Fruit fly (Drosophila melanogaster): ENCODE data around the gene spen.

The spen gene

DNA sequence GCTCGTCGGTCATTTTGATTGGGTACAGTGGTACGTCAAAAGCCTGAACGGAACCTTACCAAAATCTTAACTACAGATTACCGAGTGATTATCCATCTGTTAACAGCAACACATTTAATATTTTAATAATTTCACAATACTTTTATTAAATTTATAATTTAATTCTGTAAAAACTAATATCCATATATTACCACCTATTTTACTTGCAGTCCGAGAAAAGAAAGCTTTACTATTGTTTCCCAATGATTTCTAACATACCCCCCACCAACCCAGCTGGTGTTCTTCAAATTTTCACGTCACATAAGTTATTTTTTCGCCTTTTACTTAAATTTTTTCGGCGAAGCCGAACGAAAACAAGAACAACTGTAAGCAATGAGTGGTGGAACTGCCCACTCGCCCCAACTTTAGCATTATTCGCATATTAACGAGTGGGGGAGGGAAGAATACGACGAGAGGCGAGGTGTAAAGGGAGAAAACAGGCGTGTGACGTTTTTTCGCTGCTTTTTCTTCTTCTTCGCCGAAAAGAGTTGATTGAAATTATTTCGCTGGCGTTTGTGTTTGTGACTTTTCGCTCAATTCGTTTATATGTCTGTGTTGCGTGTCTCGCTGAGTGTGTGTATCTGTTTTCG lies 89.1 kb downstream of the spen start (continued):
- TF ChIP-seq CG8359 (GFP tag; optimal IDR thresholded peaks at IDR 0.05; ENCODE audit: borderline replicate concordance), result no peak
- TF ChIP-seq CG16815 (GFP tag; optimal IDR thresholded peaks at IDR 0.05), result peak; percentile 46
- no peak for TF ChIP-seq Myb (GFP tag; optimal IDR thresholded peaks at IDR 0.05)
- no peak for TF ChIP-seq CG11560 (tag; IDR thresholded peaks at IDR 0.05)
- TF ChIP-seq Ptx1 (GFP tag; IDR thresholded peaks at IDR 0.05), result peak; percentile 55
- no peak for TF ChIP-seq CG8944 (GFP tag; optimal IDR thresholded peaks at IDR 0.05)
- no peak for TF ChIP-seq ara (GFP tag; IDR thresholded peaks at IDR 0.05)
- TF ChIP-seq twi (tag; optimal IDR thresholded peaks at IDR 0.05), result no peak
- peak; percentile 54 for TF ChIP-seq Xrp1 (GFP tag; IDR thresholded peaks at IDR 0.05)
- no peak for TF ChIP-seq CG2889 (GFP tag; IDR thresholded peaks at IDR 0.05)
- TF ChIP-seq gce (GFP tag; IDR thresholded peaks at IDR 0.05), result no peak
- TF ChIP-seq zf30C (GFP tag; optimal IDR thresholded peaks at IDR 0.05), result no peak
- no peak for TF ChIP-seq chn (GFP tag; optimal IDR thresholded peaks at IDR 0.05)
- peak; percentile 9 for TF ChIP-seq odd (GFP tag; optimal IDR thresholded peaks at IDR 0.05)
- peak; percentile 33 for TF ChIP-seq tio (GFP tag; optimal IDR thresholded peaks at IDR 0.05)
- no peak for TF ChIP-seq croc (GFP tag; conservative IDR thresholded peaks at IDR 0.05)
- TF ChIP-seq bowl (GFP tag; IDR thresholded peaks at IDR 0.05), result no peak
- TF ChIP-seq dati (GFP tag; IDR thresholded peaks at IDR 0.05), result no peak
- TF ChIP-seq CG15269 (tag; optimal IDR thresholded peaks at IDR 0.05), result peak; percentile 62
- no peak for TF ChIP-seq H15 (GFP tag; IDR thresholded peaks at IDR 0.05)
- TF ChIP-seq Kr (GFP tag; optimal IDR thresholded peaks at IDR 0.05), result no peak
- TF ChIP-seq CG6654 (GFP tag; optimal IDR thresholded peaks at IDR 0.05), result peak; percentile 39
- TF ChIP-seq CG7786 (GFP tag; optimal IDR thresholded peaks at IDR 0.05), result peak; percentile 39
- TF ChIP-seq Rx (GFP tag; IDR thresholded peaks at IDR 0.05), result no peak
- no peak for TF ChIP-seq yki (optimal IDR thresholded peaks at IDR 0.05)
- TF ChIP-seq CG14860 (GFP tag; IDR thresholded peaks at IDR 0.05; ENCODE audit: partially characterized antibody), result no peak
- TF ChIP-seq Dll (GFP tag; IDR thresholded peaks at IDR 0.05; ENCODE audit: partially characterized antibody), result no peak
- TF ChIP-seq grau (tag; optimal IDR thresholded peaks at IDR 0.05), result peak; percentile 94
- TF ChIP-seq CG2116 (GFP tag; optimal IDR thresholded peaks at IDR 0.05), result no peak
- no peak for TF ChIP-seq chm (GFP tag; IDR thresholded peaks at IDR 0.05)
- TF ChIP-seq otp (GFP tag; IDR thresholded peaks at IDR 0.05), result no peak
- no peak for TF ChIP-seq CG6689 (GFP tag; IDR thresholded peaks at IDR 0.05)
- TF ChIP-seq Fer1 (GFP tag; optimal IDR thresholded peaks at IDR 0.05), result peak; percentile 69
- TF ChIP-seq Lhr (GFP tag; optimal IDR thresholded peaks at IDR 0.05), result no peak
- no peak for TF ChIP-seq crp (GFP tag; optimal IDR thresholded peaks at IDR 0.05)
- TF ChIP-seq CG17385 (GFP tag; optimal IDR thresholded peaks at IDR 0.05), result peak; percentile 80
- TF ChIP-seq nau (GFP tag; optimal IDR thresholded peaks at IDR 0.05), result peak; percentile 31
- TF ChIP-seq Nf-YC (tag; optimal IDR thresholded peaks at IDR 0.05), result peak; percentile 49
- peak; percentile 29; the same call in 1 of the 2 replicates for TF ChIP-seq al (GFP tag; IDR thresholded peaks at IDR 0.05)
- no peak for TF ChIP-seq gcm (GFP tag; optimal IDR thresholded peaks at IDR 0.05)
- TF ChIP-seq dmrt99B (tag; optimal IDR thresholded peaks at IDR 0.05), result peak; percentile 59
- peak; percentile 38 for TF ChIP-seq CG9817 (tag; optimal IDR thresholded peaks at IDR 0.05)
- no peak for TF ChIP-seq sim (GFP tag; IDR thresholded peaks at IDR 0.05)
- no peak for TF ChIP-seq Dbx (GFP tag; IDR thresholded peaks at IDR 0.05)
- peak; percentile 58 for TF ChIP-seq dysf (GFP tag; IDR thresholded peaks at IDR 0.05)
- TF ChIP-seq CG12219 (GFP tag; optimal IDR thresholded peaks at IDR 0.05), result peak; percentile 9
- TF ChIP-seq Jarid2 (GFP tag; optimal IDR thresholded peaks at IDR 0.05), result no peak
- TF ChIP-seq lab (GFP tag; optimal IDR thresholded peaks at IDR 0.05), result peak; percentile 87
- TF ChIP-seq Dref (GFP tag; IDR thresholded peaks at IDR 0.05), result no peak
- peak; percentile 5 for TF ChIP-seq pho (GFP tag; optimal IDR thresholded peaks at IDR 0.05)
- no peak for TF ChIP-seq CG3163 (GFP tag; optimal IDR thresholded peaks at IDR 0.05)
